Fruit fly (Drosophila melanogaster) whole organism, wandering third instar larva: ENCODE results near the gene CG3434.

ENCODE experiments used
- Jra ChIP-seq: sonication (Bioruptor generic); optimal IDR thresholded peaks from 2 replicates; lab custom pipeline; 2016; ENCODE audit warnings: missing biosample characterization, missing genetic modification characterization
- dmrt93B ChIP-seq: fragments of 200-800 bp; sonication (Bioruptor generic); optimal IDR thresholded peaks from 2 replicates; lab custom pipeline; 2018; ENCODE audit warnings: missing biosample characterization, mild to moderate bottlenecking, missing genetic modification characterization
- h ChIP-seq: fragments of 200-800 bp; sonication (Bioruptor generic); optimal IDR thresholded peaks from 3 replicates; lab custom pipeline; 2016; ENCODE audit warnings: missing biosample characterization, mild to moderate bottlenecking, missing genetic modification characterization
- pan ChIP-seq: fragments of >200 bp; optimal IDR thresholded peaks from 2 replicates; lab custom pipeline; 2017
- psq ChIP-seq: fragments of 200-800 bp; sonication (Bioruptor generic); optimal IDR thresholded peaks from 3 replicates; lab custom pipeline; 2017; ENCODE audit warnings: missing biosample characterization, mild to moderate bottlenecking, missing genetic modification characterization, moderate library complexity
- sv ChIP-seq: fragments of 200-800 bp; sonication (Bioruptor generic); optimal IDR thresholded peaks from 3 replicates; lab custom pipeline; 2016; ENCODE audit warnings: missing biosample characterization, missing genetic modification characterization
- usp ChIP-seq: fragments of >200 bp; optimal IDR thresholded peaks from 2 replicates; lab custom pipeline; 2017; ENCODE audit warnings: missing biosample characterization, missing genetic modification characterization

- no peak for TF ChIP-seq psq (GFP tag; lab: Kevin White, UChicago)
- TF ChIP-seq usp (GFP tag; lab: Kevin White, UChicago): no peak
- no peak for TF ChIP-seq pan (lab: Kevin White, UChicago)
- no peak for TF ChIP-seq sv (GFP tag; lab: Kevin White, UChicago)
- no peak for TF ChIP-seq Jra
- TF ChIP-seq dmrt93B (GFP tag; lab: Kevin White, UChicago): no peak
- TF ChIP-seq h (GFP tag; lab: Kevin White, UChicago): no peak
Observed at dm6 chr3L:9425838-9426237, 34.8 kb downstream of the CG3434 start.
